Worm (Caenorhabditis elegans) whole organism, late embryonic: ENCODE measurements around the gene gcy-12.
A peak's percentile ranks its signal among the peaks of the same experiment; 100 is the strongest.

ENCODE experiments used
- C08G9.2 ChIP-seq: sonication (generic microtip); optimal IDR thresholded peaks from 2 replicates; lab custom pipeline; 2016; ENCODE audit warnings: mild to moderate bottlenecking, missing genetic modification characterization, moderate library complexity, missing compliant biosample characterization
- F13H6.1 ChIP-seq: sonication (generic microtip); optimal IDR thresholded peaks from 2 replicates; lab custom pipeline; 2016; ENCODE audit warnings: missing genetic modification characterization, missing compliant biosample characterization
- K09A11.1 ChIP-seq: sonication (generic microtip); optimal IDR thresholded peaks from 2 replicates; lab custom pipeline; 2017; ENCODE audit warnings: antibody characterized with exemption, mild to moderate bottlenecking, missing genetic modification characterization, missing compliant biosample characterization; ENCODE audit not compliant: insufficient read depth
- ahr-1 ChIP-seq: sonication (generic microtip); optimal IDR thresholded peaks from 2 replicates; lab custom pipeline; 2016; ENCODE audit warnings: missing genetic modification characterization, missing compliant biosample characterization
- ceh-14 ChIP-seq: sonication (generic microtip); optimal IDR thresholded peaks from 2 replicates; lab custom pipeline; 2016; ENCODE audit warnings: missing genotype, missing genetic modification characterization, missing compliant biosample characterization
- ceh-2 ChIP-seq: sonication (generic microtip); optimal IDR thresholded peaks from 2 replicates; lab custom pipeline; 2016; ENCODE audit warnings: missing genotype, missing genetic modification characterization, missing compliant biosample characterization
- ceh-22 ChIP-seq: sonication (generic microtip); optimal IDR thresholded peaks from 2 replicates; lab custom pipeline; 2017; ENCODE audit warnings: missing biosample characterization, missing genetic modification characterization
- ceh-31 ChIP-seq: sonication (generic microtip); optimal IDR thresholded peaks from 2 replicates; lab custom pipeline; 2016; ENCODE audit warnings: missing genetic modification characterization, missing compliant biosample characterization
- ceh-34 ChIP-seq: sonication (generic microtip); optimal IDR thresholded peaks from 2 replicates; lab custom pipeline; 2016; ENCODE audit warnings: mild to moderate bottlenecking, missing genetic modification characterization, missing compliant biosample characterization
- ceh-48 ChIP-seq: sonication (generic microtip); optimal IDR thresholded peaks from 2 replicates; lab custom pipeline; 2016; ENCODE audit warnings: missing genetic modification characterization, inconsistent platforms, missing compliant biosample characterization
- ceh-6 ChIP-seq: fragments of 200-800 bp; sonication (Bioruptor generic); optimal IDR thresholded peaks from 2 replicates; lab custom pipeline; 2018; ENCODE audit warnings: mild to moderate bottlenecking, missing genetic modification characterization, missing compliant biosample characterization
- ceh-9 ChIP-seq: sonication (generic microtip); optimal IDR thresholded peaks from 2 replicates; lab custom pipeline; 2016; ENCODE audit warnings: mild to moderate bottlenecking, missing genetic modification characterization, inconsistent platforms, missing compliant biosample characterization
- che-1 ChIP-seq: sonication (generic microtip); optimal IDR thresholded peaks from 2 replicates; lab custom pipeline; 2016; ENCODE audit warnings: mild to moderate bottlenecking, missing genetic modification characterization, missing compliant biosample characterization
- dmd-4 ChIP-seq: sonication (generic microtip); optimal IDR thresholded peaks from 2 replicates; lab custom pipeline; 2016; ENCODE audit warnings: borderline replicate concordance, missing genetic modification characterization, missing compliant biosample characterization
- elt-2 ChIP-seq: sonication (generic microtip); optimal IDR thresholded peaks from 2 replicates; lab custom pipeline; 2016; ENCODE audit warnings: missing genetic modification reagents, missing genetic modification characterization, missing compliant biosample characterization
- eyg-1 ChIP-seq: sonication (generic microtip); optimal IDR thresholded peaks from 2 replicates; lab custom pipeline; 2016; ENCODE audit warnings: missing genotype, missing genetic modification characterization, missing compliant biosample characterization
- fax-1 ChIP-seq: sonication (generic microtip); optimal IDR thresholded peaks from 2 replicates; lab custom pipeline; 2016; ENCODE audit warnings: missing genotype, missing genetic modification characterization, missing compliant biosample characterization
- fkh-10 ChIP-seq: fragments of 150-350 bp; optimal IDR thresholded peaks from 2 replicates; lab custom pipeline; 2014; ENCODE audit warnings: missing biosample characterization, missing genetic modification reagents, missing genetic modification characterization
- fkh-6 ChIP-seq: sonication (generic microtip); optimal IDR thresholded peaks from 2 replicates; lab custom pipeline; 2016; ENCODE audit warnings: missing genetic modification characterization, missing compliant biosample characterization
- gmeb-2 ChIP-seq: sonication (generic microtip); optimal IDR thresholded peaks from 2 replicates; lab custom pipeline; 2016; ENCODE audit warnings: missing genetic modification characterization, inconsistent platforms, missing compliant biosample characterization
- hlh-13 ChIP-seq: fragments of 200-800 bp; sonication (Bioruptor generic); optimal IDR thresholded peaks from 2 replicates; lab custom pipeline; 2018; ENCODE audit warnings: mild to moderate bottlenecking, missing genetic modification characterization, missing compliant biosample characterization
- hlh-15 ChIP-seq: sonication (generic microtip); optimal IDR thresholded peaks from 2 replicates; lab custom pipeline; 2016; ENCODE audit warnings: missing genetic modification characterization, missing compliant biosample characterization
- hlh-30 ChIP-seq: sonication (generic microtip); optimal IDR thresholded peaks from 2 replicates; lab custom pipeline; 2017; ENCODE audit warnings: antibody characterized with exemption, missing genetic modification characterization, missing compliant biosample characterization; ENCODE audit not compliant: insufficient read depth
- hlh-6 ChIP-seq: sonication (generic microtip); optimal IDR thresholded peaks from 2 replicates; lab custom pipeline; 2016; ENCODE audit warnings: missing genotype, missing genetic modification characterization, missing compliant biosample characterization
- lin-11 ChIP-seq: fragments of 200-800 bp; sonication (Bioruptor generic); optimal IDR thresholded peaks from 2 replicates; lab custom pipeline; 2018; ENCODE audit warnings: mild to moderate bottlenecking, missing genetic modification characterization, missing compliant biosample characterization
- nfya-1 ChIP-seq: sonication (generic microtip); optimal IDR thresholded peaks from 2 replicates; lab custom pipeline; 2017; ENCODE audit warnings: missing genetic modification characterization, mild to moderate bottlenecking, missing compliant biosample characterization, antibody characterized with exemption, moderate library complexity
- nhr-11 ChIP-seq: fragments of 150-350 bp; optimal IDR thresholded peaks from 2 replicates; lab custom pipeline; 2014; ENCODE audit warnings: missing biosample characterization, missing genetic modification characterization
- nhr-232 ChIP-seq: sonication (generic microtip); optimal IDR thresholded peaks from 2 replicates; lab custom pipeline; 2016; ENCODE audit warnings: missing genetic modification characterization, missing compliant biosample characterization
- npax-4 ChIP-seq: sonication (generic microtip); optimal IDR thresholded peaks from 2 replicates; lab custom pipeline; 2016; ENCODE audit warnings: missing genetic modification characterization, missing compliant biosample characterization
- odd-2 ChIP-seq: sonication (generic microtip); optimal IDR thresholded peaks from 2 replicates; lab custom pipeline; 2017; ENCODE audit warnings: antibody characterized with exemption, mild to moderate bottlenecking, missing genetic modification characterization, missing compliant biosample characterization
- pax-1 ChIP-seq: fragments of 150-350 bp; optimal IDR thresholded peaks from 2 replicates; lab custom pipeline; 2014; ENCODE audit warnings: missing biosample characterization, missing genetic modification characterization
- pha-4 ChIP-seq: fragments of 150-350 bp; optimal IDR thresholded peaks from 2 replicates; lab custom pipeline; 2018; ENCODE audit warnings: missing biosample characterization, missing genetic modification reagents, missing genetic modification characterization
- pqm-1 ChIP-seq: sonication (generic microtip); optimal IDR thresholded peaks from 2 replicates; lab custom pipeline; 2016; ENCODE audit warnings: missing genetic modification characterization, missing compliant biosample characterization
- pros-1 ChIP-seq: fragments of 150-350 bp; optimal IDR thresholded peaks from 2 replicates; lab custom pipeline; 2014; ENCODE audit warnings: missing biosample characterization, missing genetic modification reagents, missing genetic modification characterization
- sdc-2 ChIP-seq: sonication (generic microtip); optimal IDR thresholded peaks from 2 replicates; lab custom pipeline; 2016; ENCODE audit warnings: missing genotype, missing genetic modification characterization, missing compliant biosample characterization
- tbx-2 ChIP-seq: sonication (generic microtip); optimal IDR thresholded peaks from 2 replicates; lab custom pipeline; 2016; ENCODE audit warnings: missing genetic modification characterization, missing compliant biosample characterization
- ttx-3 ChIP-seq: sonication (generic microtip); optimal IDR thresholded peaks from 2 replicates; lab custom pipeline; 2016; ENCODE audit warnings: missing genetic modification reagents, missing genetic modification characterization, missing compliant biosample characterization
- unc-42 ChIP-seq: sonication (generic microtip); optimal IDR thresholded peaks from 2 replicates; lab custom pipeline; 2016; ENCODE audit warnings: missing genotype, missing genetic modification characterization, missing compliant biosample characterization
- unc-86 ChIP-seq: sonication (generic microtip); optimal IDR thresholded peaks from 2 replicates; lab custom pipeline; 2016; ENCODE audit warnings: missing genetic modification characterization, missing compliant biosample characterization

gcy-12 gene

ce11 chrII:5311746-5312145 is at the start of gene gcy-12:
gcy-12 (plus strand) TSS chrII:5312046.
- TF ChIP-seq ceh-2 = no peak
- no peak for TF ChIP-seq unc-86 (tag; lab: Kevin White, UChicago)
- no peak for TF ChIP-seq ceh-6 (GFP tag; lab: Kevin White, UChicago)
- TF ChIP-seq gmeb-2 (tag; lab: Kevin White, UChicago) = no peak
- no peak for TF ChIP-seq ceh-14 (tag; lab: Kevin White, UChicago)
- no peak for TF ChIP-seq hlh-13 (GFP tag; lab: Kevin White, UChicago)
- no peak for TF ChIP-seq unc-42 (tag; lab: Kevin White, UChicago)
- TF ChIP-seq F13H6.1 (tag; lab: Kevin White, UChicago) = no peak
- TF ChIP-seq fkh-6 = no peak
- TF ChIP-seq pha-4 (tag; lab: Kevin White, UChicago) = no peak
- no peak for TF ChIP-seq npax-4 (tag; lab: Kevin White, UChicago)
- TF ChIP-seq ceh-22 (tag; lab: Kevin White, UChicago) = no peak
- no peak for TF ChIP-seq hlh-30 (tag; lab: Kevin White, UChicago)
- no peak for TF ChIP-seq nhr-232 (tag; lab: Kevin White, UChicago)
- no peak for TF ChIP-seq ceh-34 (tag; lab: Kevin White, UChicago)
- TF ChIP-seq pqm-1 (tag; lab: Kevin White, UChicago) = no peak
- no peak for TF ChIP-seq ttx-3 (tag; lab: Kevin White, UChicago)
- no peak for TF ChIP-seq ceh-48 (tag; lab: Kevin White, UChicago)
- TF ChIP-seq ceh-9 (tag; lab: Kevin White, UChicago) = no peak
- no peak for TF ChIP-seq pax-1 (tag; lab: Kevin White, UChicago)
- TF ChIP-seq, all 69 proteins: peak for 0

DNA sequence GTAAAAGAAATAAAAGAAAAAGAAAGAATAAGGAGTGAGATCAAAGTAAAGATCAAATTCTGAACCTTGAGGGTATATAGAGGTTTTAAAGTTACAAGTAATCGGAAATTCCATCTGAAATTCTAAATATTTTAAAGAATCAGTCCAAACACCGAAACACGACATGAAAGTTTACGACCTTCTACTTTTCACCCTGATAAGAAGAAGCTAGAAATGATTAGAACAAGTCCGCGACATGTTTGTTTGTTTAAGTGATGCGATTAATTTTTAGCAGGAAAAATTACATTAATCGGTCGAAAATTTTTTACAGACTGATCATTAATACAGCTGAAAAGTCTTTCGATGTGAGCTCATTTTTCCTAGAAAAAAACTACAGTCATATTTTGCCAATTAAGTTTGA is 47.2 kb upstream of the gcy-12 start:
- TF ChIP-seq pqm-1 (tag; lab: Kevin White, UChicago) (no peak), hlh-15 (no peak), dmd-4 (tag; lab: Kevin White, UChicago) (no peak), pax-1 (tag; lab: Kevin White, UChicago) (no peak), odd-2 (tag; lab: Kevin White, UChicago) (no peak), K09A11.1 (tag; lab: Kevin White, UChicago) (no peak), fax-1 (tag; lab: Kevin White, UChicago) (no peak), C08G9.2 (tag; lab: Kevin White, UChicago) (no peak), nfya-1 (tag; lab: Kevin White, UChicago) (no peak), fkh-10 (no peak), ceh-6 (GFP tag; lab: Kevin White, UChicago) (no peak), tbx-2 (no peak), pha-4 (tag; lab: Kevin White, UChicago) (no peak), ceh-22 (tag; lab: Kevin White, UChicago) (no peak), hlh-6 (tag; lab: Kevin White, UChicago) (no peak), pros-1 (tag; lab: Kevin White, UChicago) (no peak)

- TF ChIP-seq ceh-31 (tag; lab: Kevin White, UChicago) = no peak
- no peak for TF ChIP-seq odd-2 (tag; lab: Kevin White, UChicago)
- TF ChIP-seq nhr-11 (tag; lab: Kevin White, UChicago) = no peak
- TF ChIP-seq eyg-1 = no peak
- no peak for TF ChIP-seq ahr-1 (tag; lab: Kevin White, UChicago)
- TF ChIP-seq, all 69 proteins: peak for 0
Measured at ce11 chrII:5268977-5269376, 42.9 kb upstream of the gcy-12 start.

- TF ChIP-seq ceh-34 (tag; lab: Kevin White, UChicago) (no peak), sdc-2 (tag; lab: Kevin White, UChicago) (no peak), lin-11 (no peak), elt-2 (tag; lab: Kevin White, UChicago) (no peak), pqm-1 (tag; lab: Kevin White, UChicago) (no peak), hlh-30 (tag; lab: Kevin White, UChicago) (no peak), unc-86 (tag; lab: Kevin White, UChicago) (no peak), che-1 (tag; lab: Kevin White, UChicago) (no peak), unc-42 (tag; lab: Kevin White, UChicago) (peak; percentile 9)
Measured at ce11 chrII:5271729-5272322, 40.0 kb upstream of the gcy-12 start, which contains the start of gene drn-1. drn-1 (minus strand) TSS chrII:5271845.
